Worm (Caenorhabditis elegans) whole organism, L2 larva: ENCODE data around the gene T19C9.10.

Experiments used
- R02D3.7 ChIP-seq: fragments of 150-350 bp; optimal IDR thresholded peaks from 2 replicates; lab custom pipeline; 2014; ENCODE audit warnings: missing biosample characterization, missing genetic modification characterization
- aly-2 ChIP-seq: fragments of 150-350 bp; optimal IDR thresholded peaks from 2 replicates; lab custom pipeline; 2014; ENCODE audit warnings: missing biosample characterization, missing genetic modification characterization
- ama-1 ChIP-seq: fragments of 150-350 bp; optimal IDR thresholded peaks from 2 replicates; lab custom pipeline; 2018; ENCODE audit warnings: inconsistent platforms
- ceh-82 ChIP-seq: fragments of 150-350 bp; optimal IDR thresholded peaks from 2 replicates; lab custom pipeline; 2014; ENCODE audit warnings: missing biosample characterization, missing genetic modification characterization
- elt-3 ChIP-seq: sonication (generic microtip); optimal IDR thresholded peaks from 2 replicates; lab custom pipeline; 2017; ENCODE audit warnings: missing biosample characterization, missing genetic modification characterization
- fos-1 ChIP-seq: fragments of 150-350 bp; optimal IDR thresholded peaks from 2 replicates; lab custom pipeline; 2014; ENCODE audit warnings: missing biosample characterization, missing genetic modification characterization
- lsy-2 ChIP-seq, 2 experiments: fragments of 150-350 bp in 1 of 2; sonication (generic microtip) in 1 of 2; optimal IDR thresholded peaks; 2 replicates each; lab custom pipeline; 2014 to 2017; ENCODE audit warnings: missing biosample characterization in 2 of 2, missing genetic modification characterization in 2 of 2
- mab-5 ChIP-seq: fragments of 150-350 bp; optimal IDR thresholded peaks from 2 replicates; lab custom pipeline; 2014; ENCODE audit warnings: missing biosample characterization, missing genetic modification characterization
- mdl-1 ChIP-seq, 2 experiments: fragments of 150-350 bp in 1 of 2; sonication (generic microtip) in 1 of 2; optimal IDR thresholded peaks; 2 replicates each; lab custom pipeline; 2017; ENCODE audit warnings: missing biosample characterization in 2 of 2, missing genetic modification characterization in 2 of 2
- nhr-25 ChIP-seq: fragments of 150-350 bp; sonication (generic microtip); optimal IDR thresholded peaks from 3 replicates; lab custom pipeline; 2014; ENCODE audit warnings: missing biosample characterization, missing genetic modification characterization
- nhr-77 ChIP-seq: fragments of 150-350 bp; optimal IDR thresholded peaks from 2 replicates; lab custom pipeline; 2014; ENCODE audit warnings: missing biosample characterization, missing genetic modification characterization
- ztf-11 ChIP-seq: sonication (generic microtip); optimal IDR thresholded peaks from 2 replicates; lab custom pipeline; 2017; ENCODE audit warnings: missing biosample characterization, missing genetic modification characterization

ce11 chrV:17240579-17241277, 4.3 kb downstream of the T19C9.10 start:
- TF ChIP-seq elt-3 (tag; lab: Kevin White, UChicago) (no peak), aly-2 (no peak), mdl-1 (tag; optimal IDR thresholded peaks at IDR 0.05; lab: Kevin White, UChicago) (no peak), ama-1 (lab: Kevin White, UChicago) (no peak), ceh-82 (tag; lab: Kevin White, UChicago) (no peak), nhr-25 (tag; lab: Kevin White, UChicago) (no peak), lsy-2 (tag; optimal IDR thresholded peaks at IDR 0.05; lab: Kevin White, UChicago) (no peak), nhr-77 (tag; lab: Kevin White, UChicago) (no peak), ztf-11 (no peak), fos-1 (tag; lab: Kevin White, UChicago) (peak; percentile 73), R02D3.7 (tag; lab: Kevin White, UChicago) (no peak), mab-5 (tag; lab: Kevin White, UChicago) (no peak)
